Worm (Caenorhabditis elegans): Measurements from ENCODE around the gene M70.3.

DNA sequence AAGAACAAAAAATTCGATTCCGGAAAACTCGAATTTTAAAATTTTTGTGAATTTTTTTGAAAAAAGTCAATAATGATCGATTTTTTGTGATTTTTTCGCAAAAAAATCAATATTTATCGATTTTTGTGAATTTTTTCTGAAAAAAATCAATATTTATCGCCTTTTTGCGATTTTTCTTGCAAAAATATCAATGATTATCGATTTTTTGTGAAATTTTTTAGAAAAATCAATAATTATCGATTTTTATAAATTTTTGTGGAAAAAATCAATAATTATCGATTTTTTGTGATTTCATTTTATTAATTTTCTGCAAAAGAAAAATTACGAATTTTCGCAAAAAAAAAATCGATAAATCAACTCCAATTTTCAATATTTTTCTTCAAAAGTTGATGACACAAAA is 6.3 kb downstream of the M70.3 start:
- no peak for TF ChIP-seq klf-2 (GFP tag; conservative IDR thresholded peaks at IDR 0.05)
- no peak for TF ChIP-seq ztf-23 (GFP tag; IDR thresholded peaks at IDR 0.05)
- TF ChIP-seq tab-1 (GFP tag; IDR thresholded peaks at IDR 0.05), result no peak
- no peak for TF ChIP-seq flt-1 (GFP tag; IDR thresholded peaks at IDR 0.05)
- no peak for TF ChIP-seq med-1 (GFP tag; optimal IDR thresholded peaks at IDR 0.05; ENCODE audit: insufficient read depth)
- no peak for TF ChIP-seq ztf-29 (GFP tag; IDR thresholded peaks at IDR 0.05)
